Worm (Caenorhabditis elegans) whole organism, L3 larva: ENCODE data around the gene R74.8.

Experiments used
- R02D3.7 ChIP-seq: fragments of 150-350 bp; optimal IDR thresholded peaks from 2 replicates; lab custom pipeline; 2014; ENCODE audit warnings: missing biosample characterization, missing genetic modification characterization
- ZK546.5 ChIP-seq: sonication (generic microtip); optimal IDR thresholded peaks from 2 replicates; lab custom pipeline; 2017; ENCODE audit warnings: missing biosample characterization, missing genetic modification characterization
- aly-2 ChIP-seq: fragments of 150-350 bp; optimal IDR thresholded peaks from 2 replicates; lab custom pipeline; 2014; ENCODE audit warnings: missing biosample characterization, missing genetic modification characterization
- ama-1 ChIP-seq: fragments of 150-350 bp; optimal IDR thresholded peaks from 2 replicates; lab custom pipeline; 2018
- ceh-16 ChIP-seq: sonication (generic microtip); optimal IDR thresholded peaks from 2 replicates; lab custom pipeline; 2017; ENCODE audit warnings: missing biosample characterization, missing genetic modification characterization
- ceh-28 ChIP-seq: fragments of 150-350 bp; optimal IDR thresholded peaks from 2 replicates; lab custom pipeline; 2014; ENCODE audit warnings: missing biosample characterization, missing genetic modification reagents, missing genetic modification characterization
- ceh-82 ChIP-seq: fragments of 150-350 bp; optimal IDR thresholded peaks from 2 replicates; lab custom pipeline; 2014; ENCODE audit warnings: missing biosample characterization, missing genetic modification characterization
- ceh-9 ChIP-seq: sonication (generic microtip); optimal IDR thresholded peaks from 2 replicates; lab custom pipeline; 2018; ENCODE audit warnings: missing biosample characterization, missing genetic modification characterization
- daf-12 ChIP-seq: fragments of 150-350 bp; optimal IDR thresholded peaks from 2 replicates; lab custom pipeline; 2014; ENCODE audit warnings: missing biosample characterization, missing genetic modification reagents, missing genetic modification characterization
- egl-27 ChIP-seq: sonication (generic microtip); optimal IDR thresholded peaks from 4 replicates; lab custom pipeline; 2017; ENCODE audit warnings: missing biosample characterization, missing genetic modification reagents, missing genetic modification characterization
- egl-5 ChIP-seq: fragments of 150-350 bp; optimal IDR thresholded peaks from 2 replicates; lab custom pipeline; 2017; ENCODE audit warnings: missing biosample characterization, missing genetic modification reagents, missing genetic modification characterization, inconsistent platforms
- elt-1 ChIP-seq: fragments of 150-350 bp; optimal IDR thresholded peaks from 2 replicates; lab custom pipeline; 2014; ENCODE audit warnings: missing biosample characterization, missing genetic modification characterization
- elt-2 ChIP-seq: sonication (generic microtip); optimal IDR thresholded peaks from 2 replicates; lab custom pipeline; 2016; ENCODE audit warnings: missing genetic modification reagents, mild to moderate bottlenecking, missing genetic modification characterization, missing compliant biosample characterization
- eor-1 ChIP-seq, 2 experiments: fragments of 150-350 bp; optimal IDR thresholded peaks; 2 replicates each; lab custom pipeline; 2014 to 2018; ENCODE audit warnings: missing biosample characterization in 2 of 2, missing genetic modification characterization in 2 of 2
- fkh-10 ChIP-seq: sonication (generic microtip); optimal IDR thresholded peaks from 2 replicates; lab custom pipeline; 2017; ENCODE audit warnings: missing biosample characterization, missing genetic modification reagents, missing genetic modification characterization
- fkh-2 ChIP-seq: fragments of 150-350 bp; optimal IDR thresholded peaks from 2 replicates; lab custom pipeline; 2014; ENCODE audit warnings: missing biosample characterization, missing genetic modification reagents, missing genetic modification characterization
- hmg-11 ChIP-seq: sonication (generic microtip); optimal IDR thresholded peaks from 2 replicates; lab custom pipeline; 2016; ENCODE audit warnings: missing genetic modification characterization, missing compliant biosample characterization
- jun-1 ChIP-seq: fragments of 150-350 bp; optimal IDR thresholded peaks from 2 replicates; lab custom pipeline; 2014; ENCODE audit warnings: missing biosample characterization, missing genetic modification reagents, missing genetic modification characterization
- lin-15B ChIP-seq: fragments of 150-350 bp; optimal IDR thresholded peaks from 2 replicates; lab custom pipeline; 2014; ENCODE audit warnings: missing biosample characterization, missing genetic modification characterization
- lin-39 ChIP-seq: fragments of 150-350 bp; optimal IDR thresholded peaks from 2 replicates; lab custom pipeline; 2018; ENCODE audit warnings: missing biosample characterization, missing genetic modification reagents, missing genetic modification characterization
- lsy-12 ChIP-seq: sonication (generic microtip); optimal IDR thresholded peaks from 2 replicates; lab custom pipeline; 2016; ENCODE audit warnings: mild to moderate bottlenecking, missing genetic modification characterization, missing compliant biosample characterization
- mdl-1 ChIP-seq: fragments of 150-350 bp; optimal IDR thresholded peaks from 2 replicates; lab custom pipeline; 2014; ENCODE audit warnings: missing biosample characterization, missing genetic modification characterization
- nfya-1 ChIP-seq: sonication (generic microtip); optimal IDR thresholded peaks from 2 replicates; lab custom pipeline; 2017; ENCODE audit warnings: missing genetic modification characterization, mild to moderate bottlenecking, missing compliant biosample characterization, antibody characterized with exemption, moderate library complexity; ENCODE audit not compliant: insufficient read depth
- nhr-12 ChIP-seq: fragments of 150-350 bp; optimal IDR thresholded peaks from 2 replicates; lab custom pipeline; 2014; ENCODE audit warnings: missing biosample characterization, missing genetic modification characterization
- nhr-23 ChIP-seq: fragments of 150-350 bp; optimal IDR thresholded peaks from 2 replicates; lab custom pipeline; 2014; ENCODE audit warnings: missing biosample characterization, missing genetic modification reagents, missing genetic modification characterization
- nhr-25 ChIP-seq: sonication (generic microtip); optimal IDR thresholded peaks from 2 replicates; lab custom pipeline; 2017; ENCODE audit warnings: missing biosample characterization, missing genetic modification characterization
- nhr-28 ChIP-seq: fragments of 150-350 bp; optimal IDR thresholded peaks from 2 replicates; lab custom pipeline; 2014; ENCODE audit warnings: missing biosample characterization, missing genetic modification characterization
- nhr-43 ChIP-seq: sonication (generic microtip); optimal IDR thresholded peaks from 2 replicates; lab custom pipeline; 2016; ENCODE audit warnings: mild to moderate bottlenecking, missing genetic modification characterization, missing compliant biosample characterization; ENCODE audit not compliant: poor library complexity, severe bottlenecking
- nhr-67 ChIP-seq: fragments of 150-350 bp; optimal IDR thresholded peaks from 2 replicates; lab custom pipeline; 2014; ENCODE audit warnings: missing biosample characterization, missing genetic modification characterization
- nhr-76 ChIP-seq: fragments of 150-350 bp; sonication (generic microtip); optimal IDR thresholded peaks from 5 replicates; lab custom pipeline; 2014; ENCODE audit warnings: missing biosample characterization, missing genetic modification characterization
- nhr-77 ChIP-seq: fragments of 150-350 bp; optimal IDR thresholded peaks from 2 replicates; lab custom pipeline; 2014; ENCODE audit warnings: missing biosample characterization, missing genetic modification characterization
- pha-4 ChIP-seq: fragments of 150-350 bp; optimal IDR thresholded peaks from 2 replicates; lab custom pipeline; 2014; ENCODE audit warnings: missing biosample characterization, missing genetic modification reagents, missing genetic modification characterization
- pqm-1 ChIP-seq: fragments of 150-350 bp; optimal IDR thresholded peaks from 2 replicates; lab custom pipeline; 2017; ENCODE audit warnings: missing biosample characterization, missing genetic modification characterization, inconsistent platforms
- sea-2 ChIP-seq: fragments of 150-350 bp; sonication (generic microtip); optimal IDR thresholded peaks from 4 replicates; lab custom pipeline; 2014; ENCODE audit warnings: missing biosample characterization, missing genetic modification reagents, missing genetic modification characterization
- skn-1 ChIP-seq: fragments of 150-350 bp; optimal IDR thresholded peaks from 2 replicates; lab custom pipeline; 2014; ENCODE audit warnings: missing biosample characterization, missing genetic modification characterization
- snpc-4 ChIP-seq: fragments of 150-350 bp; optimal IDR thresholded peaks from 2 replicates; lab custom pipeline; 2014; ENCODE audit warnings: missing biosample characterization, missing genetic modification characterization
- tbx-2 ChIP-seq: sonication (generic microtip); optimal IDR thresholded peaks from 2 replicates; lab custom pipeline; 2016; ENCODE audit warnings: mild to moderate bottlenecking, missing genetic modification characterization, missing compliant biosample characterization
- unc-39 ChIP-seq: sonication (generic microtip); optimal IDR thresholded peaks from 4 replicates; lab custom pipeline; 2017; ENCODE audit warnings: missing biosample characterization, missing genetic modification characterization
- unc-62 ChIP-seq: fragments of 150-350 bp; sonication (generic microtip); optimal IDR thresholded peaks from 4 replicates; lab custom pipeline; 2014; ENCODE audit warnings: missing biosample characterization, missing genetic modification reagents, missing genetic modification characterization
- zag-1 ChIP-seq: fragments of 150-350 bp; optimal IDR thresholded peaks from 2 replicates; lab custom pipeline; 2014; ENCODE audit warnings: missing biosample characterization, missing genetic modification characterization
- ztf-11 ChIP-seq: fragments of 150-350 bp; optimal IDR thresholded peaks from 2 replicates; lab custom pipeline; 2014; ENCODE audit warnings: missing biosample characterization, missing genetic modification characterization
- ztf-4 ChIP-seq: fragments of 150-350 bp; optimal IDR thresholded peaks from 2 replicates; lab custom pipeline; 2014; ENCODE audit warnings: missing biosample characterization, missing genetic modification characterization

Gene R74.8

DNA sequence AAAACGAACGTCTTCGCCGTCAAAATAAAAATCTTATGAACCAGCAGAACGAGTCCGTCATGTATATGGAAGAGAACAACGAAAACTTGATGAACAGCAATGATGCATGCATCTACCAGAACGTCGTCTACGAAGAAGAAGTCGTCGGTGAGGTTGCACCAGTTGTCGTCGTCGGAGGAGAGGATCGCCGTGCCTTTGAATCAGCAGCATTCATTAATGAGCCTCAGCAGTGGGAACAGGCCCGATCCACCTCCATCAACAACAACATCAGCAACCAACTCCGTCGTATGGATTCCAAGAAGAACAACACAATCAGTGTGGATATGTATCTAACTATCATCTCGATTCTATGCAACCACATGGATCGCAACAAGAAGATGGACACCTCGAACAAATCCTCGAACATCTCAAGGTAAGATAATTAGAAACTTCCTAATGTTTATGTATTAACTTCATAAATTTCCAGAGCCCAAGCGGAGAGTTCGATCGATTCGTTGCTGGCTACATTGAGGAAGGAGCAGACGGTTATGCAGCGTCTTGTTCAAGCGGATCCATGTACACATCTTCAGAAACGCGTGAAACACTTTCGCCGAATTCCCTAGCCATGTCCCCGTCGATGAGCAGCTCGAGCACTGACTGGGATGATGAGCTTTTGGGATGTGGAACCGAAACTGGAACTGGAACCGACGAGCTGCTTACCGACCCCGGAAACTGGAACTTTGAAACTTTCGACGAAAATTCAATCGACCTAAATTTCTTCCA is 11.5 kb upstream of the R74.8 start:
- TF ChIP-seq pha-4 (tag; lab: Kevin White, UChicago) (no peak), nhr-23 (tag; lab: Kevin White, UChicago) (peak; percentile 1), ama-1 (lab: Kevin White, UChicago) (peak; percentile 52), R02D3.7 (tag; lab: Kevin White, UChicago) (no peak), ceh-16 (tag; lab: Kevin White, UChicago) (no peak), ZK546.5 (tag; lab: Kevin White, UChicago) (no peak)

DNA sequence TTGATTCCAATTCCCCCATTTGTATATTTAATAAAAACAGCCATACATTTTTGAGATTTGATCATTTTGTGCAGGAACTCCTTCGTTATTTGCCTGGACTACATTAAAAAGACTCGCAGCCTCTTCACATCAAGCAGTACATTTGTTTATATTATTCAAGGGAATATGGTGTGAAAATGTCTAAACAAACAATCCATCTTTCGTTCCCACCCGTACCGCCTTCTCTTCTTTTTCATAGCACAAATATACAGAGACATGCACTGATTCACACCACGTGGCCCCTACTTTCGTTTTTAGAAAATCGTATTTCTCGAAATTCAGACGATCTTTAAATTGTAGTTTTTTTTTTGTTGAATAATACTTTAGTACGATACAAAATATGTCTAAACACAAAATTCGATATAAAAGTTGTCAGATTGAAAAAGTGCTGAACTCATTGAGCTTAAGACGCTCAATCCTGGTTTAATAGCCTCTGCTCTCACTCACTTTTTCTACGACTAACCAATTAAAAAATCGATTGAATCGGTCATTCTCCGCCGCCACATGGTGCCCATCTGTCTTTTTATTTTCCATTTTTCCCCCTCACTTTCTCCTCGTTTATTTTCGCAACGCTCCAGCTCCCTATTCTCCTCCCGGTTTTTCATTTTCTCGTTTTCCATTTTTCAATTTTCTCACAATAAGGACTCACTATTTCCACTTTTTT is 10.6 kb upstream of the R74.8 start:
- TF ChIP-seq ceh-82 (tag; lab: Kevin White, UChicago) = peak; percentile 46
- peak; percentile 58 for TF ChIP-seq elt-2
- peak; percentile 60 for TF ChIP-seq nhr-23 (tag; lab: Kevin White, UChicago)
- TF ChIP-seq nfya-1 (tag; lab: Kevin White, UChicago) = peak; percentile 56
- TF ChIP-seq lsy-12 = peak; percentile 74
- no peak for TF ChIP-seq ZK546.5 (tag; lab: Kevin White, UChicago)
- peak; percentile 46 for TF ChIP-seq nhr-77 (tag; lab: Kevin White, UChicago)
- TF ChIP-seq hmg-11 (tag; lab: Kevin White, UChicago) = peak; percentile 47
- peak; percentile 84 for TF ChIP-seq nhr-43 (tag; lab: Kevin White, UChicago)
- no peak for TF ChIP-seq elt-1 (tag; lab: Kevin White, UChicago)
- peak; percentile 38 for TF ChIP-seq nhr-25 (tag; lab: Kevin White, UChicago)
- TF ChIP-seq R02D3.7 (tag; lab: Kevin White, UChicago) = peak; percentile 31
- TF ChIP-seq tbx-2 = peak; percentile 87
- TF ChIP-seq ceh-16 (tag; lab: Kevin White, UChicago) = no peak
- TF ChIP-seq fkh-2 (tag; lab: Kevin White, UChicago) = no peak
- peak; percentile 56 for TF ChIP-seq ceh-28 (tag; lab: Kevin White, UChicago)
- peak; percentile 60 for TF ChIP-seq ztf-4 (tag; lab: Kevin White, UChicago)
- peak; percentile 36 for TF ChIP-seq pha-4 (tag; lab: Kevin White, UChicago)
- no peak for TF ChIP-seq fkh-10 (GFP tag; lab: Kevin White, UChicago)
- peak; percentile 30 for TF ChIP-seq pqm-1 (tag; lab: Kevin White, UChicago)
- TF ChIP-seq aly-2 (tag; lab: Kevin White, UChicago) = peak; percentile 33
- peak; percentile 49 for TF ChIP-seq daf-12 (tag; lab: Kevin White, UChicago)
- TF ChIP-seq ama-1 (lab: Kevin White, UChicago) = peak; percentile 95
- peak; percentile 34 for TF ChIP-seq jun-1 (tag; lab: Kevin White, UChicago)

DNA sequence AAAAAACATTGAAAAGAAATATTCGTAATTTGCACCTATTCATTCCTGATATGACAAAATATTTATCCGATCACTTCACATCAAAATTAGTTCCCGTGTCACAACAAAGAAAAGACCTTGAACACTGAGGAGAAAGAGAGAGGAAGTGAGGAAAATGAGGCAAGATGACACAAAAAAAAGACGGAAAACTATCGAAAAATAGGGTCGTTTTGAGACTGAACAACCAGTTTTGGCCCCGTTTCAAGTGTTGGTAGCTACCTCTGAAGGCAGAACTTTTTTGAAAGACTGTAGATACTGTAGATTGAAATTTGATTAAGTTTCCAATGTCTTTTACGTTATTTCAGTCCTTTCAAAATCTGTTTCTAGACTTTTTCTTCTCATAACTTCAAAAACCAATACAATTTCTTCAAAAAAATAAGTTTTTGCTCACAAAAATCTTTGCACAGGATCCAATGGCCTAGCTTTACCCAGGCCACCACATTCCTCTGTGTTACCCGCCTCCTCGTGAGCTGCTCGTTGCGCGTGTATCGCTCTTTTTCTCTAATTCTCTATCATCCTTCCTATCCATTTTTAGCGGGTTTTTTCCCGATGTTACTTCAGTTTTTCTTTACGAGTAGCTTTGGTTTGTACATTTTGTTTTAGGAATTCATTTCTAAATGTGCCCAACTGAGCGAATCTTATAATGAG is 9.6 kb upstream of the R74.8 start:
- TF ChIP-seq nhr-12 (tag; lab: Kevin White, UChicago) = no peak
- TF ChIP-seq lin-15B = peak; percentile 75
- no peak for TF ChIP-seq jun-1 (tag; lab: Kevin White, UChicago)
- no peak for TF ChIP-seq zag-1 (tag; lab: Kevin White, UChicago)
- no peak for TF ChIP-seq ztf-4 (tag; lab: Kevin White, UChicago)
- TF ChIP-seq ztf-11 = no peak
- TF ChIP-seq lin-39 = peak; percentile 60
- peak; percentile 46 for TF ChIP-seq snpc-4 (tag; lab: Kevin White, UChicago)
- no peak for TF ChIP-seq egl-27
- no peak for TF ChIP-seq aly-2 (tag; lab: Kevin White, UChicago)
- TF ChIP-seq nhr-28 (tag; lab: Kevin White, UChicago) = no peak
- no peak for TF ChIP-seq elt-1 (tag; lab: Kevin White, UChicago)
- peak; percentile 22 for TF ChIP-seq R02D3.7 (tag; lab: Kevin White, UChicago)
- no peak for TF ChIP-seq ceh-9 (tag; lab: Kevin White, UChicago)
- TF ChIP-seq hmg-11 (tag; lab: Kevin White, UChicago) = no peak
- peak; percentile 6 for TF ChIP-seq fkh-10 (GFP tag; lab: Kevin White, UChicago)
- TF ChIP-seq sea-2 (GFP tag; lab: Kevin White, UChicago) = no peak
- no peak for TF ChIP-seq fkh-2 (tag; lab: Kevin White, UChicago)
- peak; percentile 73 for TF ChIP-seq pha-4 (tag; lab: Kevin White, UChicago)
- peak; percentile 84 for TF ChIP-seq nfya-1 (tag; lab: Kevin White, UChicago)
- no peak for TF ChIP-seq lsy-12
- no peak for TF ChIP-seq unc-39
- TF ChIP-seq nhr-25 (tag; lab: Kevin White, UChicago) = peak; percentile 58
- no peak for TF ChIP-seq pqm-1 (tag; lab: Kevin White, UChicago)
- no peak for TF ChIP-seq tbx-2
- TF ChIP-seq eor-1 (tag; optimal IDR thresholded peaks at IDR 0.05; lab: Kevin White, UChicago) = no peak
- TF ChIP-seq nhr-43 (tag; lab: Kevin White, UChicago) = no peak
- peak; percentile 20 for TF ChIP-seq egl-5 (tag; lab: Kevin White, UChicago)
- no peak for TF ChIP-seq nhr-76 (tag; lab: Kevin White, UChicago)
- no peak for TF ChIP-seq unc-62 (GFP tag; lab: Kevin White, UChicago)
- no peak for TF ChIP-seq nhr-67
- no peak for TF ChIP-seq ZK546.5 (tag; lab: Kevin White, UChicago)
- TF ChIP-seq ama-1 (lab: Kevin White, UChicago) = no peak
- TF ChIP-seq mdl-1 (tag; lab: Kevin White, UChicago) = peak; percentile 85
- peak; percentile 21 for TF ChIP-seq skn-1
